Fruit fly (Drosophila melanogaster) whole organism, embryonic: Measurements from ENCODE around the gene CG13081.

Experiments
- Aef1 ChIP-seq: fragments of 200-800 bp; sonication (Bioruptor generic); IDR thresholded peaks from 3 replicates; pipeline ENCODE4 v1.3.6; 2022; ENCODE audit warnings: missing biosample characterization, missing genetic modification characterization
- Asciz ChIP-seq: fragments of 200-800 bp; sonication (Bioruptor generic); optimal IDR thresholded peaks from 2 replicates; lab custom pipeline; 2017; ENCODE audit warnings: missing biosample characterization, mild to moderate bottlenecking, missing genetic modification characterization, missing genetic modification reagents
- Bdp1 ChIP-seq: fragments of 200-800 bp; sonication (Bioruptor generic); optimal IDR thresholded peaks from 3 replicates; lab custom pipeline; 2016; ENCODE audit warnings: missing biosample characterization, missing genetic modification characterization
- CG10209 ChIP-seq: fragments of 200-800 bp; sonication (Bioruptor generic); optimal IDR thresholded peaks from 3 replicates; lab custom pipeline; 2017; ENCODE audit warnings: missing biosample characterization, mild to moderate bottlenecking, missing genetic modification characterization, missing genetic modification reagents
- CG11456 ChIP-seq: fragments of 200-800 bp; sonication (Bioruptor generic); IDR thresholded peaks from 3 replicates; pipeline ENCODE4 v1.3.6; 2022; ENCODE audit warnings: missing biosample characterization, missing genetic modification characterization
- CG12236 ChIP-seq: fragments of 200-800 bp; sonication (Bioruptor generic); optimal IDR thresholded peaks from 2 replicates; lab custom pipeline; 2016; ENCODE audit warnings: missing biosample characterization, missing genetic modification characterization
- CG12942 ChIP-seq: fragments of 200-800 bp; sonication (Bioruptor generic); optimal IDR thresholded peaks from 3 replicates; lab custom pipeline; 2016; ENCODE audit warnings: missing biosample characterization, missing genetic modification characterization
- CG15269 ChIP-seq: fragments of 200-800 bp; sonication (Bioruptor generic); optimal IDR thresholded peaks from 2 replicates; lab custom pipeline; 2018; ENCODE audit warnings: missing biosample characterization, mild to moderate bottlenecking, missing genetic modification characterization, moderate library complexity
- CG1602 ChIP-seq: fragments of 200-800 bp; sonication (Bioruptor generic); optimal IDR thresholded peaks from 3 replicates; lab custom pipeline; 2016; ENCODE audit warnings: missing biosample characterization, missing genetic modification characterization
- CG16863 ChIP-seq: fragments of 200-800 bp; sonication (Bioruptor generic); optimal IDR thresholded peaks from 3 replicates; lab custom pipeline; 2016; ENCODE audit warnings: missing biosample characterization, missing genetic modification characterization
- CG17568 ChIP-seq: fragments of 200-800 bp; sonication (Bioruptor generic); optimal IDR thresholded peaks from 2 replicates; lab custom pipeline; 2018; ENCODE audit warnings: missing biosample characterization, mild to moderate bottlenecking, missing genetic modification characterization, moderate library complexity
- CG1792 ChIP-seq: fragments of 200-800 bp; sonication (Bioruptor generic); optimal IDR thresholded peaks from 2 replicates; lab custom pipeline; 2016; ENCODE audit warnings: missing biosample characterization, missing genetic modification characterization
- CG18764 ChIP-seq: fragments of 200-800 bp; sonication (Bioruptor generic); optimal IDR thresholded peaks from 3 replicates; lab custom pipeline; 2016; ENCODE audit warnings: missing biosample characterization, missing genetic modification characterization
- CG2199 ChIP-seq: fragments of 200-800 bp; sonication (Bioruptor generic); IDR thresholded peaks from 3 replicates; pipeline ENCODE4 v1.3.6; 2022; ENCODE audit warnings: missing biosample characterization, missing genetic modification characterization
- CG3065 ChIP-seq: fragments of 200-800 bp; sonication (Bioruptor generic); optimal IDR thresholded peaks from 2 replicates; lab custom pipeline; 2016; ENCODE audit warnings: missing biosample characterization, missing genetic modification characterization
- CG3726 ChIP-seq: fragments of 200-800 bp; sonication (Bioruptor generic); IDR thresholded peaks from 3 replicates; pipeline ENCODE4, ENCODE4 v1.3.6; 2022; ENCODE audit warnings: missing biosample characterization, missing genetic modification characterization
- CG4282 ChIP-seq: fragments of 200-800 bp; sonication (Bioruptor generic); optimal IDR thresholded peaks from 2 replicates; lab custom pipeline; 2016; ENCODE audit warnings: missing biosample characterization, missing genetic modification characterization
- CG43689 ChIP-seq: fragments of 200-800 bp; sonication (Bioruptor generic); IDR thresholded peaks from 2 replicates; pipeline ENCODE4 v1.3.6; 2022; ENCODE audit warnings: missing biosample characterization, missing genetic modification characterization
- CG6689 ChIP-seq: fragments of 200-800 bp; sonication (Bioruptor generic); IDR thresholded peaks from 2 replicates; pipeline ENCODE4 v1.3.6; 2022; ENCODE audit warnings: missing biosample characterization, missing genetic modification characterization
- CG6854 ChIP-seq: fragments of 200-800 bp; sonication (Bioruptor generic); optimal IDR thresholded peaks from 3 replicates; lab custom pipeline; 2017; ENCODE audit warnings: missing biosample characterization, mild to moderate bottlenecking, missing genetic modification characterization
- CG7745 ChIP-seq: fragments of 200-800 bp; sonication (Bioruptor generic); optimal IDR thresholded peaks from 2 replicates; lab custom pipeline; 2018; ENCODE audit warnings: missing biosample characterization, mild to moderate bottlenecking, missing genetic modification characterization, moderate library complexity
- CG7786 ChIP-seq: fragments of 200-800 bp; sonication (Bioruptor generic); optimal IDR thresholded peaks from 2 replicates; lab custom pipeline; 2016; ENCODE audit warnings: missing biosample characterization, missing genetic modification characterization
- CG8924 ChIP-seq: fragments of 200-800 bp; optimal IDR thresholded peaks from 3 replicates; lab custom pipeline; 2019; ENCODE audit warnings: missing biosample characterization, mild to moderate bottlenecking, missing genetic modification characterization, moderate library complexity
- Deaf1 ChIP-seq: fragments of 200-800 bp; optimal IDR thresholded peaks from 3 replicates; lab custom pipeline; 2019; ENCODE audit warnings: missing biosample characterization, mild to moderate bottlenecking, missing genetic modification characterization, moderate library complexity
- Hand ChIP-seq: fragments of 200-800 bp; sonication (Bioruptor generic); optimal IDR thresholded peaks from 2 replicates; lab custom pipeline; 2017; ENCODE audit warnings: mild to moderate bottlenecking, missing biosample characterization, missing genetic modification reagents, missing genetic modification characterization
- Myb ChIP-seq: fragments of 200-800 bp; sonication (Bioruptor generic); optimal IDR thresholded peaks from 2 replicates; lab custom pipeline; 2016; ENCODE audit warnings: missing biosample characterization, missing genetic modification characterization
- NC2α ChIP-seq: fragments of 200-800 bp; sonication (Bioruptor generic); optimal IDR thresholded peaks from 2 replicates; lab custom pipeline; 2016; ENCODE audit warnings: missing biosample characterization, missing genetic modification characterization
- PHDP ChIP-seq: fragments of 200-800 bp; sonication (Bioruptor generic); optimal IDR thresholded peaks from 3 replicates; lab custom pipeline; 2018; ENCODE audit warnings: missing biosample characterization, mild to moderate bottlenecking, missing genetic modification characterization, moderate library complexity
- Ravus ChIP-seq: fragments of 200-800 bp; sonication (Bioruptor generic); IDR thresholded peaks from 2 replicates; pipeline ENCODE4 v1.3.6; 2022; ENCODE audit warnings: missing biosample characterization, missing genetic modification characterization
- Sin3A ChIP-seq: fragments of >200 bp; optimal IDR thresholded peaks from 2 replicates; lab custom pipeline; 2018
- YL-1 ChIP-seq: fragments of 200-800 bp; sonication (Bioruptor generic); optimal IDR thresholded peaks from 3 replicates; lab custom pipeline; 2017; ENCODE audit warnings: missing biosample characterization, mild to moderate bottlenecking, missing genetic modification characterization
- btn ChIP-seq: fragments of 200-800 bp; sonication (Bioruptor generic); optimal IDR thresholded peaks from 2 replicates; lab custom pipeline; 2016; ENCODE audit warnings: missing biosample characterization, missing genetic modification characterization
- dm ChIP-seq: fragments of 200-800 bp; sonication (Bioruptor generic); optimal IDR thresholded peaks from 3 replicates; lab custom pipeline; 2016; ENCODE audit warnings: missing biosample characterization, missing genetic modification characterization
- ems ChIP-seq: fragments of 200-800 bp; sonication (Bioruptor generic); optimal IDR thresholded peaks from 3 replicates; lab custom pipeline; 2016; ENCODE audit warnings: missing biosample characterization, missing genetic modification characterization
- grn ChIP-seq: fragments of 200-800 bp; sonication (Bioruptor generic); optimal IDR thresholded peaks from 3 replicates; lab custom pipeline; 2017; ENCODE audit warnings: missing biosample characterization, missing genetic modification characterization
- gsb ChIP-seq: fragments of 200-800 bp; sonication (Bioruptor generic); IDR thresholded peaks from 2 replicates; pipeline ENCODE4 v1.3.6; 2022; ENCODE audit warnings: missing biosample characterization, missing genetic modification characterization
- h ChIP-seq: fragments of >200 bp; optimal IDR thresholded peaks from 2 replicates; lab custom pipeline; 2017
- her ChIP-seq: fragments of 200-800 bp; sonication (Bioruptor generic); optimal IDR thresholded peaks from 2 replicates; lab custom pipeline; 2016; ENCODE audit warnings: missing biosample characterization, missing genetic modification characterization
- lilli ChIP-seq: fragments of 200-800 bp; sonication (Bioruptor generic); optimal IDR thresholded peaks from 3 replicates; lab custom pipeline; 2016; ENCODE audit warnings: missing biosample characterization, missing genetic modification characterization
- mam ChIP-seq: fragments of 200-800 bp; sonication (Bioruptor generic); optimal IDR thresholded peaks from 3 replicates; lab custom pipeline; 2016; ENCODE audit warnings: missing biosample characterization, missing genetic modification characterization
- mirr ChIP-seq: fragments of 200-800 bp; sonication (Bioruptor generic); optimal IDR thresholded peaks from 3 replicates; lab custom pipeline; 2018; ENCODE audit warnings: missing biosample characterization, mild to moderate bottlenecking, missing genetic modification characterization
- oc ChIP-seq: fragments of 200-800 bp; sonication (Bioruptor generic); optimal IDR thresholded peaks from 2 replicates; lab custom pipeline; 2018; ENCODE audit warnings: missing biosample characterization, mild to moderate bottlenecking, missing genetic modification characterization, moderate library complexity
- odd ChIP-seq: fragments of 200-800 bp; sonication (Bioruptor generic); optimal IDR thresholded peaks from 2 replicates; lab custom pipeline; 2017; ENCODE audit warnings: missing biosample characterization, mild to moderate bottlenecking, missing genetic modification characterization
- pnt ChIP-seq: fragments of 200-800 bp; sonication (Bioruptor generic); optimal IDR thresholded peaks from 3 replicates; lab custom pipeline; 2016; ENCODE audit warnings: missing biosample characterization, missing genetic modification characterization
- prd ChIP-seq, 3 experiments: fragments of >200 bp in 2 of 3; fragments of 200-800 bp in 1 of 3; sonication (Bioruptor generic) in 1 of 3; optimal IDR thresholded peaks in 2 of 3; IDR thresholded peaks in 1 of 3; 2 replicates in 2 of 3; 3 replicates in 1 of 3; pipeline versions ENCODE4 v1.3.6 to Lab custom; 2017 to 2022; ENCODE audit warnings: missing biosample characterization in 1 of 3, missing genetic modification characterization in 1 of 3
- psq ChIP-seq: fragments of 200-800 bp; sonication (Bioruptor generic); optimal IDR thresholded peaks from 2 replicates; lab custom pipeline; 2017; ENCODE audit warnings: missing biosample characterization, missing genetic modification characterization
- pzg ChIP-seq: fragments of 200-800 bp; sonication (Bioruptor generic); optimal IDR thresholded peaks from 3 replicates; lab custom pipeline; 2018; ENCODE audit warnings: missing biosample characterization, mild to moderate bottlenecking, missing genetic modification characterization, moderate library complexity
- repo ChIP-seq: fragments of 200-800 bp; sonication (Bioruptor generic); optimal IDR thresholded peaks from 2 replicates; lab custom pipeline; 2016; ENCODE audit warnings: missing biosample characterization, missing genetic modification characterization
- ro ChIP-seq: fragments of 200-800 bp; sonication (Bioruptor generic); IDR thresholded peaks from 2 replicates; pipeline ENCODE4 v1.3.6; 2022; ENCODE audit warnings: missing biosample characterization, missing genetic modification characterization
- salm ChIP-seq: fragments of 200-800 bp; sonication (Bioruptor generic); optimal IDR thresholded peaks from 2 replicates; lab custom pipeline; 2018; ENCODE audit warnings: missing biosample characterization, mild to moderate bottlenecking, missing genetic modification characterization
- schlank ChIP-seq: fragments of 200-800 bp; sonication (Bioruptor generic); optimal IDR thresholded peaks from 2 replicates; lab custom pipeline; 2018; ENCODE audit warnings: missing biosample characterization, mild to moderate bottlenecking, missing genetic modification characterization
- sisA ChIP-seq: fragments of 200-800 bp; sonication (Bioruptor generic); IDR thresholded peaks from 2 replicates; pipeline ENCODE4 v1.3.6; 2022; ENCODE audit warnings: missing biosample characterization, missing genetic modification characterization

Gene CG13081

DNA sequence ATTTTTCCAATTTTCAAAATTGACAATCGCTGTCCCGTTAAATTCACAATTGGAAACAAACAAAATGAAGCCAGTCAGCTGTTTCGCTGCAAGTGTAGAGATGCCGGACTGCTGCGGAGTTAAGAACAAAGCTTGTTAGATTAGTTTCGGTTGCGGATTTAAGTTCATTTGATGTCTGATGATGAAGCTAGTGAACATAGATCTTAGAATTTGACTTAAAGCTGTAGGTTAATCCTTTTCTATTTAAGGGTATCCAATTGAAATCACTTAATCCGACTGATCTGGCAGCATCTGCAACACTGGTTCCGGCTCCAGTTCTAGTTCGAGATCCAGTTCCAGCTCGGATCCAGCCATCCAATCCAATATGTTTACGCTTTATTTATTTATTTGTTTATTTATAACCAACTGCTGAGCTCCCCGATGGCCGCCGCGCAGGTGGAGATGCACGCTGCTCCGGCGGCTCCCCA lies 43.6 kb downstream of the CG13081 start, which contains the start of the genes PCNA2 and CG10366 (continued):
- peak; percentile 86 for TF ChIP-seq pzg (GFP tag; lab: Kevin White, UChicago)
- TF ChIP-seq CG43689 (GFP tag; lab: Robert Waterston, UW), result no peak
- peak; percentile 54 for TF ChIP-seq CG1792 (GFP tag; lab: Kevin White, UChicago)
- peak; percentile 63 for TF ChIP-seq dm (GFP tag; lab: Kevin White, UChicago)
- TF ChIP-seq CG6854 (GFP tag; lab: Kevin White, UChicago), result peak; percentile 25
- TF ChIP-seq mirr (GFP tag; lab: Kevin White, UChicago), result peak; percentile 60
- peak; percentile 90 for TF ChIP-seq Sin3A (lab: Kevin White, UChicago)
- peak; percentile 58 for TF ChIP-seq CG18764 (GFP tag; lab: Kevin White, UChicago)
- no peak for TF ChIP-seq Asciz
- TF ChIP-seq CG17568, result no peak
- TF ChIP-seq Ravus (GFP tag; lab: Robert Waterston, UW), result no peak
- TF ChIP-seq lilli (GFP tag; lab: Kevin White, UChicago), result peak; percentile 83
- TF ChIP-seq oc (tag; lab: Kevin White, UChicago), result no peak
- peak; percentile 66 for TF ChIP-seq CG12942 (GFP tag; lab: Kevin White, UChicago)
- peak; percentile 80 for TF ChIP-seq CG7786
- peak; percentile 48 for TF ChIP-seq PHDP (tag; lab: Kevin White, UChicago)
- no peak for TF ChIP-seq ro
- no peak for TF ChIP-seq schlank (tag; lab: Kevin White, UChicago)
- TF ChIP-seq h, result no peak
- TF ChIP-seq Aef1, result peak; percentile 34; the same call in 1 of the 3 replicates
- TF ChIP-seq CG16863 (GFP tag; lab: Kevin White, UChicago), result peak; percentile 69
- peak; percentile 57 for TF ChIP-seq CG4282
- no peak for TF ChIP-seq grn (GFP tag; lab: Kevin White, UChicago)
- peak; percentile 79 for TF ChIP-seq Myb (GFP tag; lab: Kevin White, UChicago)
- TF ChIP-seq prd (optimal IDR thresholded peaks at IDR 0.05; lab: Kevin White, UChicago), result no peak
- peak; percentile 67 for TF ChIP-seq prd (GFP tag; IDR thresholded peaks at IDR 0.05; lab: Robert Waterston, UW)
- TF ChIP-seq YL-1 (GFP tag; lab: Kevin White, UChicago), result peak; percentile 39
- peak; percentile 67 for TF ChIP-seq CG15269 (tag; lab: Kevin White, UChicago)
- TF ChIP-seq mam (GFP tag; lab: Kevin White, UChicago), result peak; percentile 77
- peak; percentile 72 for TF ChIP-seq her (GFP tag; lab: Kevin White, UChicago)
- TF ChIP-seq Bdp1, result peak; percentile 54
- TF ChIP-seq psq (GFP tag; lab: Kevin White, UChicago), result no peak
- peak; percentile 42 for TF ChIP-seq CG1602
- peak; percentile 6 for TF ChIP-seq btn (GFP tag; lab: Kevin White, UChicago)
- TF ChIP-seq CG2199 (GFP tag; lab: Robert Waterston, UW), result no peak
- TF ChIP-seq pnt, result peak; percentile 69
- no peak for TF ChIP-seq Hand (GFP tag; lab: Kevin White, UChicago)
- peak; percentile 60; the same call in 1 of the 3 replicates for TF ChIP-seq CG11456 (GFP tag; lab: Robert Waterston, UW)
- no peak for TF ChIP-seq gsb (GFP tag; lab: Robert Waterston, UW)
- TF ChIP-seq CG8924 (tag; lab: Kevin White, UChicago), result peak; percentile 77
- TF ChIP-seq CG7745, result no peak
- TF ChIP-seq NC2α (GFP tag; lab: Kevin White, UChicago), result peak; percentile 21
- TF ChIP-seq ems, result peak; percentile 72
- TF ChIP-seq CG6689, result peak; percentile 57
- no peak for TF ChIP-seq CG3726 (GFP tag; lab: Robert Waterston, UW)
- no peak for TF ChIP-seq salm
- TF ChIP-seq CG12236 (GFP tag; lab: Kevin White, UChicago), result peak; percentile 48
- TF ChIP-seq odd (GFP tag; lab: Kevin White, UChicago), result no peak
- peak; percentile 44; the same call in 1 of the 2 replicates for TF ChIP-seq sisA (GFP tag; lab: Robert Waterston, UW)
- no peak for TF ChIP-seq Deaf1 (tag; lab: Kevin White, UChicago)
- TF ChIP-seq repo (GFP tag; lab: Kevin White, UChicago), result peak; percentile 61
- peak; percentile 42 for TF ChIP-seq CG10209
- TF ChIP-seq CG3065 (GFP tag; lab: Kevin White, UChicago), result peak; percentile 52
